Worm (Caenorhabditis elegans): Measurements from ENCODE around the gene Y7A5A.5.

DNA sequence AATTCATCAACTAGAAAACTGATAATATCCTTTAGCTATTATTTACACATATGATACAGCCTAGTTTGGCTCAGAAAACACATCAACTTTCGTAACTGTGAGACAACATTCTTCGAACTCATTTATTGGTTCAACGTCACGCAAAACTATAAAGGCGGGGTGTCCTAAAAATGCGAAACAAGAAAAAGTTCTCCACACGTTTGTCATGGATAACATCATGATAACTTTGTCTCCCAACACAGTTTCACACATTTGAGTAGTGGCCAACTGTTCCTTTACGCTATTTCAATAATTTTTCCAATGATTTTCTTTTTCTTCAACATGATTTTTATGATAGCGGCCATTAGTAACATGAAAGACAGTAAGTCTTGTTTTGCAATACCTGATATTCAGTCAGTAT is 39.9 kb downstream of the Y7A5A.5 start, which contains the start of gene srxa-9:
- TF ChIP-seq nhr-80 (tag; optimal IDR thresholded peaks at IDR 0.05) (no peak), hlh-12 (tag; optimal IDR thresholded peaks at IDR 0.05) (no peak)
